Worm (Caenorhabditis elegans): Measurements from ENCODE around the gene spe-42.

spe-42 gene

DNA sequence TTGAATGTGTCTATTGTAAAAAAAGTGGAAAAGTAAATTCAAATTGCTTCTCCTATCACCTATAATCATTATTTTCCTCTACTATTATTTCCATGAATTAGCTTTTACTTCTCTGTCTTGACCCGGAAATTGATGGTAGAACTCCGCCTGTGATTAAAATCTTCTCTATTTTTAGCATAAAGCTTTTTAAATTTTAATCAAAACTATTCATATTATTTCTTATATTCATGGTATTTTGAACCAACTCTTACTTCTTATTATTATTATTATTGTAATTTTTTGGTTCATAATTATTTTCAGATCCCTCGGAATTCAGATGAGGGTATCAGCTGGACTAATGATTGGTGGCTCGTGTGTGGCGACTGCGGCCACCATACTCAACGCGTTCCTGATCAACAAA is 30.2 kb upstream of the spe-42 start, which contains the start of gene sel-11:
TSS of gene sel-11 (plus strand) at position 301 of the 400 bp plus-strand sequence.
- TF ChIP-seq unc-62 (GFP tag; optimal IDR thresholded peaks at IDR 0.05 in 1 of 2) = peak in 1 of 2 experiments; percentile 51
- no peak for TF ChIP-seq unc-62 (tag; optimal IDR thresholded peaks at IDR 0.05)
- no peak for TF ChIP-seq nhr-111 (GFP tag; optimal IDR thresholded peaks at IDR 0.05)
- TF ChIP-seq lin-38 (GFP tag; IDR thresholded peaks at IDR 0.05) = peak; percentile 18; the same call in 1 of the 2 replicates

ce11 chrV:11764373-11764954 is 27.7 kb upstream of the spe-42 start, which contains the start of the genes F55A11.1 and syx-5:
F55A11.1 (minus strand) TSS chrV:11764385.
syx-5 (plus strand) TSS chrV:11764904.
- peak; percentile 90 for TF ChIP-seq nhr-102 (tag; optimal IDR thresholded peaks at IDR 0.05)
- no peak for TF ChIP-seq gei-8 (GFP tag; optimal IDR thresholded peaks at IDR 0.05)
- TF ChIP-seq fkh-10 (GFP tag; optimal IDR thresholded peaks at IDR 0.05) = peak; percentile 76
- peak; percentile 81 for TF ChIP-seq ctbp-1 (GFP tag; IDR thresholded peaks at IDR 0.05)
- no peak for TF ChIP-seq mxl-2 (GFP tag; conservative IDR thresholded peaks at IDR 0.05)
- TF ChIP-seq daf-8 (GFP tag; IDR thresholded peaks at IDR 0.05) = no peak
- TF ChIP-seq lir-3 (tag; optimal IDR thresholded peaks at IDR 0.05) = no peak
- peak; percentile 85 for TF ChIP-seq dve-1 (tag; optimal IDR thresholded peaks at IDR 0.05; ENCODE audit: insufficient read depth)
- TF ChIP-seq nhr-237 (tag; optimal IDR thresholded peaks at IDR 0.05) = no peak
- peak; percentile 18 for TF ChIP-seq unc-130 (GFP tag; optimal IDR thresholded peaks at IDR 0.05)
- peak; percentile 78 for TF ChIP-seq spr-3 (GFP tag; optimal IDR thresholded peaks at IDR 0.05)
- no peak for TF ChIP-seq F26F4.8 (GFP tag; conservative IDR thresholded peaks at IDR 0.05)
- no peak for TF ChIP-seq madf-9 (GFP tag; conservative IDR thresholded peaks at IDR 0.05)
- peak; percentile 9 for TF ChIP-seq F49E8.2 (tag; optimal IDR thresholded peaks at IDR 0.05; ENCODE audit: borderline replicate concordance)
- no peak for TF ChIP-seq zag-1 (tag; optimal IDR thresholded peaks at IDR 0.05)
- TF ChIP-seq cey-2 (tag; optimal IDR thresholded peaks at IDR 0.05; ENCODE audit: borderline replicate concordance, insufficient read depth) = no peak
- TF ChIP-seq nhr-111 (GFP tag; optimal IDR thresholded peaks at IDR 0.05) = no peak
- TF ChIP-seq skn-1 (tag; optimal IDR thresholded peaks at IDR 0.05) = no peak
- peak; percentile 95 for TF ChIP-seq hmg-1.1 (GFP tag; IDR thresholded peaks at IDR 0.05)
- 0 out of 2 replicates have a peak, but pooled peaks have one; percentile 45 for TF ChIP-seq ceh-20 (GFP tag; IDR thresholded peaks at IDR 0.05)
- TF ChIP-seq jun-1 (tag; optimal IDR thresholded peaks at IDR 0.05) = peak; percentile 10
- peak; percentile 84 for TF ChIP-seq R02D3.7 (tag; optimal IDR thresholded peaks at IDR 0.05)
- TF ChIP-seq hlh-30 (tag; optimal IDR thresholded peaks at IDR 0.05; ENCODE audit: insufficient read depth) = peak; percentile 78
- TF ChIP-seq ceh-28 (tag; optimal IDR thresholded peaks at IDR 0.05) = no peak
- peak; percentile 32; the same call in 1 of the 2 replicates for TF ChIP-seq vab-7 (GFP tag; IDR thresholded peaks at IDR 0.05)
- peak; percentile 22 to 63 for TF ChIP-seq hif-1 (tag; optimal IDR thresholded peaks at IDR 0.05)
- TF ChIP-seq Y105C5A.15 (GFP tag; IDR thresholded peaks at IDR 0.05) = no peak
- TF ChIP-seq mdt-29 (GFP tag; IDR thresholded peaks at IDR 0.05) = no peak
- TF ChIP-seq nhr-28 (tag; optimal IDR thresholded peaks at IDR 0.05) = peak; percentile 43
- TF ChIP-seq egl-43 (GFP tag; IDR thresholded peaks at IDR 0.05) = 0 out of 2 replicates have a peak, but pooled peaks have one; percentile 48
- no peak for TF ChIP-seq dmd-9 (GFP tag; IDR thresholded peaks at IDR 0.05)
- TF ChIP-seq D1046.2 (GFP tag; IDR thresholded peaks at IDR 0.05) = no peak
- no peak for TF ChIP-seq duxl-1 (tag; optimal IDR thresholded peaks at IDR 0.05; ENCODE audit: poor library complexity)
- peak; percentile 57 for TF ChIP-seq mes-2 (tag; optimal IDR thresholded peaks at IDR 0.05; ENCODE audit: poor library complexity, severe bottlenecking)
- TF ChIP-seq zfp-2 (tag; optimal IDR thresholded peaks at IDR 0.05) = peak; percentile 12
- TF ChIP-seq nhr-77 (tag; optimal IDR thresholded peaks at IDR 0.05) = peak; percentile 46
- TF ChIP-seq unc-39 (tag; optimal IDR thresholded peaks at IDR 0.05) = no peak
- peak; percentile 42 for TF ChIP-seq ceh-32 (tag; optimal IDR thresholded peaks at IDR 0.05; ENCODE audit: poor library complexity)
- no peak for TF ChIP-seq Y75B8A.6 (GFP tag; IDR thresholded peaks at IDR 0.05)
- peak; percentile 76; the same call in 1 of the 2 replicates for TF ChIP-seq nhr-42 (GFP tag; IDR thresholded peaks at IDR 0.05)
- peak; percentile 89 for TF ChIP-seq mep-1 (tag; optimal IDR thresholded peaks at IDR 0.05)
- peak; percentile 79 for TF ChIP-seq lin-38 (GFP tag; IDR thresholded peaks at IDR 0.05)
- no peak for TF ChIP-seq tra-1 (GFP tag; IDR thresholded peaks at IDR 0.05)
- peak; percentile 87 for TF ChIP-seq nhr-48 (tag; optimal IDR thresholded peaks at IDR 0.05)
- no peak for TF ChIP-seq set-16 (GFP tag; IDR thresholded peaks at IDR 0.05)
